Fruit fly (Drosophila melanogaster): ENCODE results near the gene Top1.

The Top1 gene

DNA sequence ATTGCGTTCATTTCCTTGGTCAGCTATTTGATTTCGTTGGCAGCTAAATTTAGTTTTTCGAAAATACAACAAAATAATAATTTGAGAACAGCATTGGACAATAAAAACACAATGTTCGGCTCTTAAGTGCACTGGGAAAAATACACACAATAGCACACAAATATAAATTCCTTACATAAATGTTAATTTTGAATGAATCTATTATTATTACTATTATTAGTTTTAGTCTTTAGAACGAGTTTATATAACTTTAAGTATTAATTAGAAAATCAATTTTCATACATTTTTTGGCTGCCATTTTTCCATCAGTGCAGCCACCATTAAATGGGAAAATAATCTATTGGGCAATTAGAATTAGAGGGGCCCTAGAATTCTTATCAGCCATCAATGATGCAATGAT is 9.4 kb upstream of the Top1 start (continued):
- TF ChIP-seq unpg (GFP tag; optimal IDR thresholded peaks at IDR 0.05) (peak; percentile 32), CG11247 (GFP tag; IDR thresholded peaks at IDR 0.05) (no peak), dmrt11E (tag; optimal IDR thresholded peaks at IDR 0.05) (no peak), YL-1 (GFP tag; optimal IDR thresholded peaks at IDR 0.05) (no peak), zen2 (GFP tag; IDR thresholded peaks at IDR 0.05; ENCODE audit: partially characterized antibody) (no peak), CG17385 (GFP tag; optimal IDR thresholded peaks at IDR 0.05) (peak; percentile 11), fd96Cb (tag; optimal IDR thresholded peaks at IDR 0.05) (peak; percentile 24), CG15269 (tag; optimal IDR thresholded peaks at IDR 0.05) (peak; percentile 48), Fer3 (tag; optimal IDR thresholded peaks at IDR 0.05) (peak; percentile 8), tgo (GFP tag; IDR thresholded peaks at IDR 0.05) (peak; percentile 30; the same call in 1 of the 3 replicates), Xrp1 (GFP tag; IDR thresholded peaks at IDR 0.05) (peak; percentile 32; the same call in 1 of the 2 replicates), CG9609 (GFP tag; optimal IDR thresholded peaks at IDR 0.05) (no peak), HLH3B (GFP tag; IDR thresholded peaks at IDR 0.05) (0 out of 2 replicates have a peak, but pooled peaks have one; percentile 23), CG12942 (GFP tag; optimal IDR thresholded peaks at IDR 0.05) (no peak), disco-r (GFP tag; optimal IDR thresholded peaks at IDR 0.05) (no peak), CG6689 (GFP tag; IDR thresholded peaks at IDR 0.05) (0 out of 2 replicates have a peak, but pooled peaks have one; percentile 13), gem (tag; optimal IDR thresholded peaks at IDR 0.05) (peak; percentile 55), stc (GFP tag; IDR thresholded peaks at IDR 0.05) (peak; percentile 34; the same call in 1 of the 2 replicates), Optix (GFP tag; IDR thresholded peaks at IDR 0.05) (no peak), CG31365 (tag; optimal IDR thresholded peaks at IDR 0.05) (no peak), lmd (GFP tag; IDR thresholded peaks at IDR 0.05) (peak; percentile 9; the same call in 1 of the 2 replicates), CG31441 (GFP tag; IDR thresholded peaks at IDR 0.05) (peak; percentile 36), CG12391 (tag; optimal IDR thresholded peaks at IDR 0.05) (peak; percentile 11), lab (GFP tag; optimal IDR thresholded peaks at IDR 0.05) (peak; percentile 3), Hr51 (GFP tag; optimal IDR thresholded peaks at IDR 0.05) (peak in 1 of 2 experiments; percentile 68), row (GFP tag; IDR thresholded peaks at IDR 0.05) (peak; percentile 61), Sox102F (GFP tag; optimal IDR thresholded peaks at IDR 0.05) (peak; percentile 54), Awh (GFP tag; IDR thresholded peaks at IDR 0.05) (no peak), Nf-YA (GFP tag; IDR thresholded peaks at IDR 0.05) (no peak), tap (tag; optimal IDR thresholded peaks at IDR 0.05) (peak; percentile 30), E2f2 (GFP tag; IDR thresholded peaks at IDR 0.05) (no peak)

- TF ChIP-seq amos (GFP tag; IDR thresholded peaks at IDR 0.05; ENCODE audit: partially characterized antibody), result no peak
- TF ChIP-seq peb (GFP tag; IDR thresholded peaks at IDR 0.05), result no peak
- TF ChIP-seq zen2 (GFP tag; IDR thresholded peaks at IDR 0.05; ENCODE audit: partially characterized antibody), result no peak
- no peak for TF ChIP-seq CG8765 (GFP tag; IDR thresholded peaks at IDR 0.05)
- TF ChIP-seq CG9215 (GFP tag; IDR thresholded peaks at IDR 0.05), result no peak
- no peak for TF ChIP-seq zen (tag; optimal IDR thresholded peaks at IDR 0.05)
- peak; percentile 27 for TF ChIP-seq CG9437 (GFP tag; optimal IDR thresholded peaks at IDR 0.05)
- no peak for TF ChIP-seq Lpt (GFP tag; optimal IDR thresholded peaks at IDR 0.05)
- no peak for TF ChIP-seq ab (GFP tag; optimal IDR thresholded peaks at IDR 0.05)
- no peak for TF ChIP-seq fd102C (GFP tag; optimal IDR thresholded peaks at IDR 0.05)
- no peak for TF ChIP-seq Kr (GFP tag; optimal IDR thresholded peaks at IDR 0.05)
- TF ChIP-seq CG12236 (GFP tag; optimal IDR thresholded peaks at IDR 0.05), result no peak
- peak; percentile 41; the same call in 1 of the 3 replicates for TF ChIP-seq tgo (GFP tag; IDR thresholded peaks at IDR 0.05)
- no peak for TF ChIP-seq crp (GFP tag; optimal IDR thresholded peaks at IDR 0.05)
- TF ChIP-seq gro (GFP tag; optimal IDR thresholded peaks at IDR 0.05), result no peak
- no peak for TF ChIP-seq CG11696 (GFP tag; IDR thresholded peaks at IDR 0.05)
- peak in 1 of 2 experiments; percentile 61 for TF ChIP-seq Dfd (GFP tag; optimal IDR thresholded peaks at IDR 0.05)
- no peak for TF ChIP-seq klu (GFP tag; IDR thresholded peaks at IDR 0.05)
- TF ChIP-seq CG18476 (GFP tag; optimal IDR thresholded peaks at IDR 0.05), result no peak
- TF ChIP-seq lilli (GFP tag; optimal IDR thresholded peaks at IDR 0.05), result no peak
- TF ChIP-seq oc (tag; optimal IDR thresholded peaks at IDR 0.05), result no peak
- peak; percentile 19 for TF ChIP-seq unpg (GFP tag; optimal IDR thresholded peaks at IDR 0.05)
Observed at dm6 chrX:15312074-15312881, 7.0 kb upstream of the Top1 start.
